Fruit fly (Drosophila melanogaster): Measurements from ENCODE around the gene CG32221.
A peak's percentile ranks its signal among the peaks of the same experiment; 100 is the strongest.

Gene CG32221

dm6 chr3L:19834143-19834794 lies at the start of gene CG32221, which contains the start of gene trc (continued):
- peak; percentile 4 for TF ChIP-seq CG9437 (GFP tag; optimal IDR thresholded peaks at IDR 0.05)
- TF ChIP-seq CG11695 (GFP tag; IDR thresholded peaks at IDR 0.05): no peak
- TF ChIP-seq ham (GFP tag; IDR thresholded peaks at IDR 0.05): no peak
- no peak for TF ChIP-seq CG1792 (GFP tag; optimal IDR thresholded peaks at IDR 0.05)
- peak; percentile 54 for TF ChIP-seq nom (GFP tag; optimal IDR thresholded peaks at IDR 0.05)
- peak; percentile 81 for TF ChIP-seq MBD-R2 (GFP tag; IDR thresholded peaks at IDR 0.05)
- TF ChIP-seq kah (GFP tag; optimal IDR thresholded peaks at IDR 0.05): peak; percentile 11
- no peak for TF ChIP-seq CG6654 (GFP tag; optimal IDR thresholded peaks at IDR 0.05)
- peak; percentile 46 for TF ChIP-seq nerfin-2 (GFP tag; IDR thresholded peaks at IDR 0.05; ENCODE audit: partially characterized antibody)
- peak; percentile 43 for TF ChIP-seq HmgZ (tag; optimal IDR thresholded peaks at IDR 0.05)
- TF ChIP-seq CG11085 (GFP tag; IDR thresholded peaks at IDR 0.05): peak; percentile 31; the same call in 1 of the 2 replicates
- TF ChIP-seq CG5180 (GFP tag; optimal IDR thresholded peaks at IDR 0.05): no peak
- no peak for TF ChIP-seq cwo (GFP tag; optimal IDR thresholded peaks at IDR 0.05)
- TF ChIP-seq CG7357 (GFP tag; IDR thresholded peaks at IDR 0.05): no peak
- no peak for TF ChIP-seq Dfd (GFP tag; optimal IDR thresholded peaks at IDR 0.05)
- TF ChIP-seq odd (GFP tag; optimal IDR thresholded peaks at IDR 0.05): no peak
- TF ChIP-seq Fer2 (tag; optimal IDR thresholded peaks at IDR 0.05): peak; percentile 63
- peak; percentile 11 for TF ChIP-seq CG6254 (GFP tag; optimal IDR thresholded peaks at IDR 0.05)
- no peak for TF ChIP-seq fd102C (GFP tag; optimal IDR thresholded peaks at IDR 0.05)
- peak; percentile 62 for TF ChIP-seq CG2116 (GFP tag; optimal IDR thresholded peaks at IDR 0.05)
- TF ChIP-seq bbx (GFP tag; IDR thresholded peaks at IDR 0.05; ENCODE audit: partially characterized antibody): peak; percentile 81
- no peak for TF ChIP-seq eve (GFP tag; optimal IDR thresholded peaks at IDR 0.05)
- TF ChIP-seq stwl (tag; optimal IDR thresholded peaks at IDR 0.05): peak; percentile 53
- no peak for TF ChIP-seq CG15011 (GFP tag; optimal IDR thresholded peaks at IDR 0.05)
- TF ChIP-seq CG31365 (tag; optimal IDR thresholded peaks at IDR 0.05): no peak
- no peak for TF ChIP-seq CG9215 (GFP tag; IDR thresholded peaks at IDR 0.05)
- peak; percentile 58 for TF ChIP-seq CG10431 (GFP tag; optimal IDR thresholded peaks at IDR 0.05)
- no peak for TF ChIP-seq ash1 (GFP tag; optimal IDR thresholded peaks at IDR 0.05)
- TF ChIP-seq CG7987 (GFP tag; optimal IDR thresholded peaks at IDR 0.05): peak; percentile 83
- peak; percentile 67 for TF ChIP-seq chm (GFP tag; IDR thresholded peaks at IDR 0.05)
- peak; percentile 15 for TF ChIP-seq CHES-1-like (GFP tag; optimal IDR thresholded peaks at IDR 0.05)
- TF ChIP-seq CG42726 (GFP tag; IDR thresholded peaks at IDR 0.05; ENCODE audit: partially characterized antibody): peak; percentile 77
- TF ChIP-seq CG34376 (GFP tag; optimal IDR thresholded peaks at IDR 0.05): peak; percentile 53
- TF ChIP-seq CG1529 (GFP tag; optimal IDR thresholded peaks at IDR 0.05): no peak
- peak; percentile 18 for TF ChIP-seq CG12219 (GFP tag; optimal IDR thresholded peaks at IDR 0.05)
- peak; percentile 34 for TF ChIP-seq tin (GFP tag; optimal IDR thresholded peaks at IDR 0.05)
- TF ChIP-seq Dek (tag; optimal IDR thresholded peaks at IDR 0.05): peak; percentile 65
- TF ChIP-seq CG10565 (GFP tag; optimal IDR thresholded peaks at IDR 0.05): no peak
- TF ChIP-seq tgo (GFP tag; IDR thresholded peaks at IDR 0.05): peak; percentile 45; the same call in 1 of the 3 replicates
- no peak for TF ChIP-seq CG2202 (tag; optimal IDR thresholded peaks at IDR 0.05)
- TF ChIP-seq CG9609 (GFP tag; optimal IDR thresholded peaks at IDR 0.05): peak; percentile 9
- no peak for TF ChIP-seq fu2 (GFP tag; optimal IDR thresholded peaks at IDR 0.05)
- no peak for TF ChIP-seq CG7786 (GFP tag; optimal IDR thresholded peaks at IDR 0.05)
- no peak for TF ChIP-seq Tbp (GFP tag; optimal IDR thresholded peaks at IDR 0.05)
- TF ChIP-seq scrt (GFP tag; optimal IDR thresholded peaks at IDR 0.05): no peak
- TF ChIP-seq lmd (GFP tag; IDR thresholded peaks at IDR 0.05): peak; percentile 36; the same call in 1 of the 2 replicates
- TF ChIP-seq salm (tag; optimal IDR thresholded peaks at IDR 0.05): no peak
- TF ChIP-seq usp (GFP tag; optimal IDR thresholded peaks at IDR 0.05): no peak
- no peak for TF ChIP-seq kay (GFP tag; optimal IDR thresholded peaks at IDR 0.05)
- TF ChIP-seq Nf-YA (GFP tag; IDR thresholded peaks at IDR 0.05): no peak
